Worm (Caenorhabditis elegans): Measurements from ENCODE around the gene K08D9.9.

- TF ChIP-seq ztf-4 (tag; optimal IDR thresholded peaks at IDR 0.05) (no peak), ZK546.5 (tag; optimal IDR thresholded peaks at IDR 0.05) (no peak), nhr-77 (tag; optimal IDR thresholded peaks at IDR 0.05) (no peak), egl-27 (tag; optimal IDR thresholded peaks at IDR 0.05) (no peak), skn-1 (tag; optimal IDR thresholded peaks at IDR 0.05) (no peak), nhr-12 (tag; optimal IDR thresholded peaks at IDR 0.05) (no peak), zag-1 (tag; optimal IDR thresholded peaks at IDR 0.05) (no peak), nhr-23 (tag; optimal IDR thresholded peaks at IDR 0.05) (no peak)
Observed at ce11 chrV:3193091-3193608, 43.4 kb downstream of the K08D9.9 start, which contains the start of the genes Y73C8B.3 and Y73C8B.9.
